Fruit fly (Drosophila melanogaster) whole organism, pupa: ENCODE results near the gene CG6885.

Source experiments
- CG12605 ChIP-seq: fragments of 200-800 bp; sonication (Bioruptor generic); IDR thresholded peaks from 2 replicates; pipeline ENCODE4 v1.3.6; 2022; ENCODE audit warnings: missing biosample characterization, missing genetic modification characterization
- CG13204 ChIP-seq: fragments of 200-800 bp; sonication (Bioruptor generic); optimal IDR thresholded peaks from 2 replicates; lab custom pipeline; 2018; ENCODE audit warnings: missing biosample characterization, mild to moderate bottlenecking, missing genetic modification characterization, moderate library complexity
- CG14655 ChIP-seq: fragments of 200-800 bp; sonication (Bioruptor generic); optimal IDR thresholded peaks from 3 replicates; lab custom pipeline; 2017; ENCODE audit warnings: mild to moderate bottlenecking, missing biosample characterization, missing genetic modification reagents, missing genetic modification characterization
- CG17806 ChIP-seq: fragments of 200-800 bp; sonication (Bioruptor generic); optimal IDR thresholded peaks from 2 replicates; lab custom pipeline; 2018; ENCODE audit warnings: missing biosample characterization, mild to moderate bottlenecking, missing genetic modification characterization, moderate library complexity
- CG4496 ChIP-seq: fragments of 200-800 bp; sonication (Bioruptor generic); IDR thresholded peaks from 3 replicates; pipeline ENCODE4 v1.3.6; 2022; ENCODE audit warnings: missing biosample characterization, missing genetic modification characterization
- D1 ChIP-seq: fragments of 200-800 bp; sonication (Bioruptor generic); optimal IDR thresholded peaks from 2 replicates; lab custom pipeline; 2018; ENCODE audit warnings: missing biosample characterization, mild to moderate bottlenecking, missing genetic modification characterization, moderate library complexity
- EcR ChIP-seq: fragments of 200-800 bp; sonication (Bioruptor generic); optimal IDR thresholded peaks from 3 replicates; lab custom pipeline; 2019; ENCODE audit warnings: missing biosample characterization, missing genetic modification characterization, mild to moderate bottlenecking, moderate library complexity, missing genetic modification reagents
- Ets98B ChIP-seq: fragments of 200-800 bp; sonication (Bioruptor generic); IDR thresholded peaks from 2 replicates; pipeline ENCODE4 v1.3.6; 2022; ENCODE audit warnings: missing biosample characterization, missing genetic modification characterization
- Pif1A ChIP-seq: fragments of 200-800 bp; sonication (Bioruptor generic); optimal IDR thresholded peaks from 3 replicates; lab custom pipeline; 2016; ENCODE audit warnings: missing biosample characterization, missing genetic modification characterization
- Snoo ChIP-seq: fragments of 200-800 bp; sonication (Bioruptor generic); optimal IDR thresholded peaks from 3 replicates; lab custom pipeline; 2017; ENCODE audit warnings: missing biosample characterization, mild to moderate bottlenecking, missing genetic modification characterization, inconsistent platforms
- fd96Ca ChIP-seq: fragments of 200-800 bp; sonication (Bioruptor generic); IDR thresholded peaks from 3 replicates; pipeline ENCODE4 v1.3.6; 2022; ENCODE audit warnings: missing biosample characterization, missing genetic modification characterization
- gl ChIP-seq: fragments of 200-800 bp; sonication (Bioruptor generic); optimal IDR thresholded peaks from 2 replicates; lab custom pipeline; 2018; ENCODE audit warnings: missing biosample characterization, mild to moderate bottlenecking, missing genetic modification characterization

DNA sequence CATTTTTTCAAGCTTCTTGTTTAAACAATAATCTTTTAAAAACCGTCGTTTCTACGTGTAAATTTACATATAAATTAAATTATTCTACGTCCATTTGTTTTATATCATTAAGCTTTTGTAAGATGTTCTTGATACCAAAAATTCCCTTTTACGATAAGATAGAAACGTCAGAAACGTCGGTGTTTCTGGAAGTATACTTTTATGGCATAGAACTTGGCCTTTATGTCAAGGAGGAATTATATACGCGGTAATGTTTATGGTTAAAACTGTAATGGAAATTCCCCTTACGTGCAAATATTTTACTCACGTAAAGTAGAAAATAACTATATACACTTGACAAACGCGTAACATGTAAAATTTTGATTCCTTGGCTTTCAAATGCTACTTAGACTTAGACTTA lies 609 bp upstream of the CG6885 start:
- TF ChIP-seq EcR (GFP tag; lab: Kevin White, UChicago) (no peak), Pif1A (GFP tag; lab: Kevin White, UChicago) (no peak), Ets98B (GFP tag; lab: Robert Waterston, UW) (no peak), Snoo (tag; lab: Kevin White, UChicago) (no peak), CG12605 (GFP tag; lab: Robert Waterston, UW) (no peak), gl (tag; lab: Kevin White, UChicago) (no peak), CG17806 (tag; lab: Kevin White, UChicago) (no peak), CG14655 (GFP tag; lab: Kevin White, UChicago) (no peak), CG13204 (GFP tag; lab: Kevin White, UChicago) (no peak), CG4496 (GFP tag; lab: Robert Waterston, UW) (no peak), D1 (tag; lab: Kevin White, UChicago) (peak; percentile 67), fd96Ca (GFP tag; lab: Robert Waterston, UW) (no peak)
